Worm (Caenorhabditis elegans): ENCODE results near the gene R11D1.3.

ce11 chrV:12667397-12667796 is 44.5 kb downstream of the R11D1.3 start:
- TF ChIP-seq nhr-11 (tag; optimal IDR thresholded peaks at IDR 0.05) (no peak), nhr-67 (tag; optimal IDR thresholded peaks at IDR 0.05) (no peak), lin-39 (tag; optimal IDR thresholded peaks at IDR 0.05) (no peak)
